Fruit fly (Drosophila melanogaster): ENCODE results near the gene CG5854.

The CG5854 gene

dm6 chr3R:23915042-23915428, 18.7 kb upstream of the CG5854 start (continued):
- peak; percentile 31 for TF ChIP-seq CG3281 (GFP tag; optimal IDR thresholded peaks at IDR 0.05)
- TF ChIP-seq CG32532 (GFP tag; IDR thresholded peaks at IDR 0.05), result peak; percentile 50
- TF ChIP-seq gem (tag; optimal IDR thresholded peaks at IDR 0.05), result peak; percentile 63
- TF ChIP-seq CG8388 (GFP tag; optimal IDR thresholded peaks at IDR 0.05), result peak; percentile 4
- TF ChIP-seq nom (GFP tag; optimal IDR thresholded peaks at IDR 0.05), result peak; percentile 89
- no peak for TF ChIP-seq CG2875 (GFP tag; optimal IDR thresholded peaks at IDR 0.05)
- no peak for TF ChIP-seq CG10431 (GFP tag; optimal IDR thresholded peaks at IDR 0.05)
- no peak for TF ChIP-seq CG1602 (GFP tag; optimal IDR thresholded peaks at IDR 0.05)
- no peak for TF ChIP-seq CG3847 (GFP tag; IDR thresholded peaks at IDR 0.05)
- TF ChIP-seq CG12942 (GFP tag; optimal IDR thresholded peaks at IDR 0.05), result no peak
- no peak for TF ChIP-seq CG3065 (GFP tag; optimal IDR thresholded peaks at IDR 0.05)
- TF ChIP-seq Stat92E (GFP tag; optimal IDR thresholded peaks at IDR 0.05), result no peak
- no peak for TF ChIP-seq CG10274 (GFP tag; optimal IDR thresholded peaks at IDR 0.05)
- no peak for TF ChIP-seq org-1 (GFP tag; optimal IDR thresholded peaks at IDR 0.05)
- TF ChIP-seq dan (GFP tag; IDR thresholded peaks at IDR 0.05), result no peak
- TF ChIP-seq dati (GFP tag; IDR thresholded peaks at IDR 0.05), result no peak
- TF ChIP-seq CG12391 (tag; optimal IDR thresholded peaks at IDR 0.05), result peak; percentile 31
- peak; percentile 39; the same call in 1 of the 2 replicates for TF ChIP-seq esg (GFP tag; conservative IDR thresholded peaks at IDR 0.05)
- no peak for TF ChIP-seq CG15696 (tag; optimal IDR thresholded peaks at IDR 0.05)
- no peak for TF ChIP-seq tin (GFP tag; optimal IDR thresholded peaks at IDR 0.05)
- TF ChIP-seq lab (GFP tag; optimal IDR thresholded peaks at IDR 0.05), result peak; percentile 50
- no peak for TF ChIP-seq sc (optimal IDR thresholded peaks at IDR 0.05)
- no peak for TF ChIP-seq sc (GFP tag; optimal IDR thresholded peaks at IDR 0.05)
- peak; percentile 16 for TF ChIP-seq CG13775 (GFP tag; optimal IDR thresholded peaks at IDR 0.05)
- peak; percentile 49 for TF ChIP-seq CG7839 (tag; optimal IDR thresholded peaks at IDR 0.05)
- TF ChIP-seq Doc2 (GFP tag; IDR thresholded peaks at IDR 0.05), result no peak
- TF ChIP-seq Abd-B (GFP tag; optimal IDR thresholded peaks at IDR 0.05), result no peak
- no peak for TF ChIP-seq Deaf1 (tag; optimal IDR thresholded peaks at IDR 0.05)
- no peak for TF ChIP-seq CG8944 (GFP tag; optimal IDR thresholded peaks at IDR 0.05)
- TF ChIP-seq sim (GFP tag; IDR thresholded peaks at IDR 0.05), result no peak
- TF ChIP-seq Scr (GFP tag; IDR thresholded peaks at IDR 0.05; ENCODE audit: partially characterized antibody), result no peak
- no peak for TF ChIP-seq mam (GFP tag; optimal IDR thresholded peaks at IDR 0.05)
- no peak for TF ChIP-seq zfh2 (GFP tag; optimal IDR thresholded peaks at IDR 0.05)
- TF ChIP-seq gro (GFP tag; optimal IDR thresholded peaks at IDR 0.05), result no peak
- TF ChIP-seq Xrp1 (GFP tag; IDR thresholded peaks at IDR 0.05), result peak; percentile 64; the same call in 1 of the 2 replicates
- no peak for TF ChIP-seq tgo (GFP tag; IDR thresholded peaks at IDR 0.05)
- TF ChIP-seq CG2712 (tag; optimal IDR thresholded peaks at IDR 0.05), result peak; percentile 47
- no peak for TF ChIP-seq gt (GFP tag; IDR thresholded peaks at IDR 0.05)
- TF ChIP-seq CG17568 (GFP tag; optimal IDR thresholded peaks at IDR 0.05), result no peak
- TF ChIP-seq peb (GFP tag; IDR thresholded peaks at IDR 0.05), result no peak
- no peak for TF ChIP-seq jumu (GFP tag; optimal IDR thresholded peaks at IDR 0.05)
- no peak for TF ChIP-seq mld (GFP tag; IDR thresholded peaks at IDR 0.05; ENCODE audit: partially characterized antibody)
- no peak for TF ChIP-seq salm (tag; optimal IDR thresholded peaks at IDR 0.05)
- TF ChIP-seq B-H2 (GFP tag; optimal IDR thresholded peaks at IDR 0.05), result no peak
- TF ChIP-seq CG7745 (tag; optimal IDR thresholded peaks at IDR 0.05), result no peak
- no peak for TF ChIP-seq Trl (optimal IDR thresholded peaks at IDR 0.05)
- peak; percentile 7 for TF ChIP-seq Trl (GFP tag; optimal IDR thresholded peaks at IDR 0.05)
- 0 out of 2 replicates have a peak, but pooled peaks have one; percentile 27 for TF ChIP-seq Taf1 (GFP tag; IDR thresholded peaks at IDR 0.05)
- TF ChIP-seq HLHmδ (GFP tag; optimal IDR thresholded peaks at IDR 0.05), result no peak
- no peak for TF ChIP-seq bigmax (GFP tag; optimal IDR thresholded peaks at IDR 0.05)
- no peak for TF ChIP-seq ab (GFP tag; optimal IDR thresholded peaks at IDR 0.05)
- peak; percentile 52; the same call in 2 of the 3 replicates for TF ChIP-seq row (GFP tag; IDR thresholded peaks at IDR 0.05)
